Worm (Caenorhabditis elegans) whole organism, L4 larva: ENCODE measurements around the gene Y60A3A.24.

Experiments
- ZK546.5 ChIP-seq, 2 experiments: sonication (generic microtip); optimal IDR thresholded peaks; 2 replicates each; lab custom pipeline; 2017; ENCODE audit warnings: missing biosample characterization in 2 of 2, missing genetic modification characterization in 2 of 2
- ces-1 ChIP-seq: fragments of 150-350 bp; sonication (generic microtip); optimal IDR thresholded peaks from 4 replicates; lab custom pipeline; 2014; ENCODE audit warnings: missing biosample characterization, missing genetic modification reagents, missing genetic modification characterization
- fos-1 ChIP-seq: fragments of 150-350 bp; optimal IDR thresholded peaks from 2 replicates; lab custom pipeline; 2014; ENCODE audit warnings: missing biosample characterization, missing genetic modification characterization
- hlh-30 ChIP-seq: sonication (generic microtip); optimal IDR thresholded peaks from 2 replicates; lab custom pipeline; 2017; ENCODE audit warnings: antibody characterized with exemption, mild to moderate bottlenecking, missing genetic modification characterization, missing compliant biosample characterization; ENCODE audit not compliant: insufficient read depth
- lin-1 ChIP-seq: fragments of 200-800 bp; sonication (Bioruptor generic); IDR thresholded peaks from 2 replicates; pipeline ENCODE4 v1.3.6; 2022; ENCODE audit warnings: missing genetic modification reagents, missing genetic modification characterization, missing compliant biosample characterization
- lin-39 ChIP-seq: fragments of 150-350 bp; optimal IDR thresholded peaks from 2 replicates; lab custom pipeline; 2014; ENCODE audit warnings: missing biosample characterization, missing genetic modification reagents, missing genetic modification characterization
- nhr-237 ChIP-seq: sonication (generic microtip); optimal IDR thresholded peaks from 2 replicates; lab custom pipeline; 2017; ENCODE audit warnings: missing biosample characterization, missing genetic modification characterization
- nhr-25 ChIP-seq: sonication (generic microtip); optimal IDR thresholded peaks from 2 replicates; lab custom pipeline; 2017; ENCODE audit warnings: missing genetic modification characterization, mild to moderate bottlenecking, missing compliant biosample characterization, antibody characterized with exemption, moderate library complexity, borderline replicate concordance; ENCODE audit not compliant: insufficient read depth
- nhr-41 ChIP-seq: fragments of 200-800 bp; sonication (Bioruptor generic); IDR thresholded peaks from 2 replicates; pipeline ENCODE4 v1.3.6; 2022; ENCODE audit warnings: missing genetic modification reagents, missing genetic modification characterization, missing compliant biosample characterization
- skn-1 ChIP-seq: fragments of 150-350 bp; optimal IDR thresholded peaks from 2 replicates; lab custom pipeline; 2014; ENCODE audit warnings: missing biosample characterization, missing genetic modification characterization
- snpc-4 ChIP-seq: fragments of 150-350 bp; optimal IDR thresholded peaks from 2 replicates; lab custom pipeline; 2014; ENCODE audit warnings: missing biosample characterization, missing genetic modification characterization

- no peak for TF ChIP-seq fos-1 (tag; lab: Kevin White, UChicago)
- TF ChIP-seq skn-1 (tag; lab: Kevin White, UChicago): no peak
- no peak for TF ChIP-seq nhr-41
- no peak for TF ChIP-seq snpc-4 (tag; lab: Kevin White, UChicago)
- no peak for TF ChIP-seq hlh-30 (tag; lab: Kevin White, UChicago)
- no peak for TF ChIP-seq lin-1
- no peak for TF ChIP-seq ZK546.5 (tag; optimal IDR thresholded peaks at IDR 0.05; lab: Kevin White, UChicago)
- no peak for TF ChIP-seq lin-39 (tag; lab: Kevin White, UChicago)
- no peak for TF ChIP-seq nhr-25 (tag; lab: Kevin White, UChicago)
- no peak for TF ChIP-seq ces-1 (GFP tag; lab: Kevin White, UChicago)
- no peak for TF ChIP-seq nhr-237 (tag; lab: Kevin White, UChicago)
Observed at ce11 chrV:20007470-20007869, 25.8 kb upstream of the Y60A3A.24 start, which contains the start of gene Y60A3A.23.
